Worm (Caenorhabditis elegans): Measurements from ENCODE around the gene F59B10.4.

F59B10.4 gene

ce11 chrII:10519017-10519416, at the start of gene F59B10.4:
TSS of gene F59B10.4 (minus strand) at chrII:10519117.
- TF ChIP-seq tab-1 (GFP tag; IDR thresholded peaks at IDR 0.05) (no peak), ref-1 (GFP tag; conservative IDR thresholded peaks at IDR 0.05) (no peak), T22C8.4 (GFP tag; IDR thresholded peaks at IDR 0.05) (no peak), cog-1 (tag; optimal IDR thresholded peaks at IDR 0.05) (no peak), flt-1 (GFP tag; IDR thresholded peaks at IDR 0.05) (no peak), ztf-23 (GFP tag; IDR thresholded peaks at IDR 0.05) (no peak), ztf-29 (GFP tag; IDR thresholded peaks at IDR 0.05) (no peak), klf-2 (GFP tag; conservative IDR thresholded peaks at IDR 0.05) (no peak), med-1 (GFP tag; optimal IDR thresholded peaks at IDR 0.05; ENCODE audit: insufficient read depth) (no peak)

DNA sequence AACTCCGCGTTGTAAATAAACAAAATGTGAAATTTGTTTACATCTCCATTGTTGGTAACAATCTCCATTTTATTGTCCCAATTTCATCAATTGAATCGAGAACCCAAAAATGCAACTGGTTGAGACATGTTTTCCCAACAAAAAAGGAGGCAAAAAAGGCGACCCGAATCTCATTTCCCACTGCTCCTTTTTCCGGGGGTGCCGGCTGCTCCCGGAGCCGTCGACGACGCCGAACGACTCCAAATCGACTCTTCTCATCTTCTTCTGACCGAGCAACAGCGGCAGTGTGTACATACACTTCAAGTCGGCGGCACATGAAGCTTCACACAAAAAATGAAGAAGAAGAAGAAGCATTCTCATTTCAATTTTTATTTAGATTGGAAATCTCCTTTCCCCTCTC, 47.5 kb upstream of the F59B10.4 start:
- no peak for TF ChIP-seq ztf-23 (GFP tag; IDR thresholded peaks at IDR 0.05)
- TF ChIP-seq tab-1 (GFP tag; IDR thresholded peaks at IDR 0.05) = no peak
- TF ChIP-seq cog-1 (tag; optimal IDR thresholded peaks at IDR 0.05) = no peak
- TF ChIP-seq klf-2 (GFP tag; conservative IDR thresholded peaks at IDR 0.05) = no peak
- no peak for TF ChIP-seq ztf-29 (GFP tag; IDR thresholded peaks at IDR 0.05)
- TF ChIP-seq med-1 (GFP tag; optimal IDR thresholded peaks at IDR 0.05; ENCODE audit: insufficient read depth) = no peak
- no peak for TF ChIP-seq flt-1 (GFP tag; IDR thresholded peaks at IDR 0.05)
- no peak for TF ChIP-seq ref-1 (GFP tag; conservative IDR thresholded peaks at IDR 0.05)
- no peak for TF ChIP-seq T22C8.4 (GFP tag; IDR thresholded peaks at IDR 0.05)

DNA sequence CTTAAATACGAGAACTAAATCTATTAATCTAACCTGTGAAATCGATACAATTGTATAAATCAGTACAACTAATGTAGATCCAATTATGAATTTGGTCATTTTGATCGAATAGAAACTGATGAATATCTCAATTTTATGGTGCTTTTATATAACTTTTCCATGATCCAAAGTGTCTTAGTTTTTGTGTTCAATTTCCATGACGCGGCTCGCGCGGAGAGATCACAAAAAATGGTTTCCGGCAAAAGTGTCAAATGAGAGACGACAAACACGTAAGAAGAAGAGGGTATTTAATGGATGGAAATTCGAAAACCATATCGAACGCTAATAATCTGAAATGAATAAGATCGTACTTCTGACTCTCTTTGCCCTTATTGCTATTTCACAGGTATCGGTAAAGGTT, 45.7 kb upstream of the F59B10.4 start, which contains the start of the genes C06A1.6 and C06A1.7:
Gene C06A1.6 (minus strand): TSS at position 101 of the 400 bp plus-strand sequence.
Gene C06A1.7 (plus strand): TSS at position 314 of the 400 bp plus-strand sequence.
- no peak for TF ChIP-seq klf-2 (GFP tag; conservative IDR thresholded peaks at IDR 0.05)
- TF ChIP-seq T22C8.4 (GFP tag; IDR thresholded peaks at IDR 0.05) = no peak
- TF ChIP-seq tab-1 (GFP tag; IDR thresholded peaks at IDR 0.05) = no peak
- TF ChIP-seq ztf-29 (GFP tag; IDR thresholded peaks at IDR 0.05) = no peak
- no peak for TF ChIP-seq cog-1 (tag; optimal IDR thresholded peaks at IDR 0.05)
- TF ChIP-seq ztf-23 (GFP tag; IDR thresholded peaks at IDR 0.05) = no peak
- TF ChIP-seq ref-1 (GFP tag; conservative IDR thresholded peaks at IDR 0.05) = no peak
- TF ChIP-seq flt-1 (GFP tag; IDR thresholded peaks at IDR 0.05) = no peak
- no peak for TF ChIP-seq med-1 (GFP tag; optimal IDR thresholded peaks at IDR 0.05; ENCODE audit: insufficient read depth)

ce11 chrII:10563368-10563767, 44.5 kb upstream of the F59B10.4 start, which contains the start of gene cdc-48.1:
TSS of gene cdc-48.1 (minus strand) at chrII:10563407.
- TF ChIP-seq cog-1 (tag; optimal IDR thresholded peaks at IDR 0.05) (peak; percentile 99), flt-1 (GFP tag; IDR thresholded peaks at IDR 0.05) (peak; percentile 94), klf-2 (GFP tag; conservative IDR thresholded peaks at IDR 0.05) (peak; percentile 76), ztf-29 (GFP tag; IDR thresholded peaks at IDR 0.05) (peak; percentile 60; the same call in 1 of the 2 replicates), ztf-23 (GFP tag; IDR thresholded peaks at IDR 0.05) (peak; percentile 94), med-1 (GFP tag; optimal IDR thresholded peaks at IDR 0.05; ENCODE audit: insufficient read depth) (peak; percentile 25), T22C8.4 (GFP tag; IDR thresholded peaks at IDR 0.05) (peak; percentile 76), ref-1 (GFP tag; conservative IDR thresholded peaks at IDR 0.05) (no peak), tab-1 (GFP tag; IDR thresholded peaks at IDR 0.05) (peak; percentile 80)

ce11 chrII:10559671-10560184, 40.8 kb upstream of the F59B10.4 start:
- no peak for TF ChIP-seq ref-1 (GFP tag; conservative IDR thresholded peaks at IDR 0.05)
- no peak for TF ChIP-seq cog-1 (tag; optimal IDR thresholded peaks at IDR 0.05)
- TF ChIP-seq med-1 (GFP tag; optimal IDR thresholded peaks at IDR 0.05; ENCODE audit: insufficient read depth) = no peak
- TF ChIP-seq flt-1 (GFP tag; IDR thresholded peaks at IDR 0.05) = no peak
- TF ChIP-seq tab-1 (GFP tag; IDR thresholded peaks at IDR 0.05) = no peak
- TF ChIP-seq klf-2 (GFP tag; conservative IDR thresholded peaks at IDR 0.05) = no peak
- TF ChIP-seq ztf-29 (GFP tag; IDR thresholded peaks at IDR 0.05) = no peak
- no peak for TF ChIP-seq T22C8.4 (GFP tag; IDR thresholded peaks at IDR 0.05)
- TF ChIP-seq ztf-23 (GFP tag; IDR thresholded peaks at IDR 0.05) = no peak

- TF ChIP-seq ztf-23 (GFP tag; IDR thresholded peaks at IDR 0.05) = 0 out of 2 replicates have a peak, but pooled peaks have one; percentile 20
- 0 out of 2 replicates have a peak, but pooled peaks have one; percentile 41 for TF ChIP-seq flt-1 (GFP tag; IDR thresholded peaks at IDR 0.05)
- TF ChIP-seq med-1 (GFP tag; optimal IDR thresholded peaks at IDR 0.05; ENCODE audit: insufficient read depth) = no peak
Observed at ce11 chrII:10558962-10559415, 40.1 kb upstream of the F59B10.4 start.

DNA sequence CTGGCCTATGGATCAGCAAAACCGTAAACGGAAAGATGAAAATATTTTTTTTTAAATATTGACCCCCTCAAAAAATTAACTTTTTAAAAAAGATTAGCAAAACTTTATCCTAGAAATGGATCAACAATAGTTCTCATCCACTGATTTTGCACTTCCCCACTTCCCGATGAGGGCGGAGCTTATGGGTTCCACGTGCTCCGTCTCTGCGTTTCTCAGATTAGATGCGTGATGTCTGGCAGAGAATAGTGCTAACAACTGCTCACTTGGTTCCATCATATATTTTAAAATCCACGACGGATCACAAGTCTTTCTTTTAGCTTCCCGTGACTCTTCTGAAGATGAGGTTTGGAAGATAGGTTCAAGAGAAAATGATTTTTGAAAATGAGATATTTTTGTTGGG, 39.4 kb upstream of the F59B10.4 start:
- TF ChIP-seq flt-1 (GFP tag; IDR thresholded peaks at IDR 0.05) (no peak), med-1 (GFP tag; optimal IDR thresholded peaks at IDR 0.05; ENCODE audit: insufficient read depth) (no peak), cog-1 (tag; optimal IDR thresholded peaks at IDR 0.05) (no peak), ztf-23 (GFP tag; IDR thresholded peaks at IDR 0.05) (no peak), ref-1 (GFP tag; conservative IDR thresholded peaks at IDR 0.05) (no peak), ztf-29 (GFP tag; IDR thresholded peaks at IDR 0.05) (no peak), tab-1 (GFP tag; IDR thresholded peaks at IDR 0.05) (no peak), T22C8.4 (GFP tag; IDR thresholded peaks at IDR 0.05) (no peak), klf-2 (GFP tag; conservative IDR thresholded peaks at IDR 0.05) (no peak)

ce11 chrII:10557206-10557574, 38.3 kb upstream of the F59B10.4 start:
- TF ChIP-seq ref-1 (GFP tag; conservative IDR thresholded peaks at IDR 0.05) (no peak), tab-1 (GFP tag; IDR thresholded peaks at IDR 0.05) (no peak), T22C8.4 (GFP tag; IDR thresholded peaks at IDR 0.05) (no peak), ztf-23 (GFP tag; IDR thresholded peaks at IDR 0.05) (no peak), ztf-29 (GFP tag; IDR thresholded peaks at IDR 0.05) (no peak), flt-1 (GFP tag; IDR thresholded peaks at IDR 0.05) (no peak), klf-2 (GFP tag; conservative IDR thresholded peaks at IDR 0.05) (no peak), med-1 (GFP tag; optimal IDR thresholded peaks at IDR 0.05; ENCODE audit: insufficient read depth) (no peak)

DNA sequence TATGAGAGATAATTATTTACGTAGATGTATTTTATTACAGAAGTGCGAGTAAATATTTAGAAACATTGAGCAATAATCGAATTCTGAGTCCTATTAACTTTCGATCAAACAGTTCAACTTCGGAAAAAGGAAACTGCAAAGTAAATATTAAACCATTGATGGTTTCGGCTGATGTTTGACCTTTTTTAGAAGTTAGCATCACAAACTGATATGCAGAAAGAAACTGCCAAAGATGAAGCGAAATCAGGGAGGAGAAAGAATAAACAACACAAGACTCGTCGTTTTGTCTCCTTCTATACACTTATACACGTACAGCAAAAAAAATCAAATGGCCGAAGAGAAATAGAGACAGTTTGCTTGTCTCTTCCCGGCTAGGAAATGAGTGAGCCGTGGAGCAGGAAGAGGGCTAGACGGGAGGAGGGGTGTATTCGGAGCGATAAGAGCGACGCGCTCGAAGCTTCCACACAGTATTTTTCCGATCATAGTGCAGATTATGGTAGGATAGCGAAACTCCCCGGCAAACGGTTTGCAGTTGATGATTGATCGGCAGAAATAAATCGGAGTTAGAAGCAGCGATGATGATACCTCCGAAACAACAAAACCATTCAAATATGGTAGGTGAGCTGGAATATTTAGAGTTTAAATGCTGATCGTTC, 37.8 kb upstream of the F59B10.4 start:
- no peak for TF ChIP-seq klf-2 (GFP tag; conservative IDR thresholded peaks at IDR 0.05)
- no peak for TF ChIP-seq tab-1 (GFP tag; IDR thresholded peaks at IDR 0.05)
- no peak for TF ChIP-seq med-1 (GFP tag; optimal IDR thresholded peaks at IDR 0.05; ENCODE audit: insufficient read depth)
- no peak for TF ChIP-seq ztf-29 (GFP tag; IDR thresholded peaks at IDR 0.05)
- TF ChIP-seq T22C8.4 (GFP tag; IDR thresholded peaks at IDR 0.05) = no peak
- no peak for TF ChIP-seq cog-1 (tag; optimal IDR thresholded peaks at IDR 0.05)
- no peak for TF ChIP-seq flt-1 (GFP tag; IDR thresholded peaks at IDR 0.05)
- no peak for TF ChIP-seq ztf-23 (GFP tag; IDR thresholded peaks at IDR 0.05)
- TF ChIP-seq ref-1 (GFP tag; conservative IDR thresholded peaks at IDR 0.05) = no peak
